Worm (Caenorhabditis elegans) whole organism, L1 larva: ENCODE results near the gene nhr-128.

Experiments used
- C04F5.9 ChIP-seq: sonication (generic microtip); optimal IDR thresholded peaks from 2 replicates; lab custom pipeline; 2016; ENCODE audit warnings: missing genetic modification characterization, missing compliant biosample characterization
- C34B4.2 ChIP-seq: sonication (generic microtip); optimal IDR thresholded peaks from 2 replicates; lab custom pipeline; 2017; ENCODE audit warnings: mild to moderate bottlenecking, missing genetic modification characterization, missing compliant biosample characterization
- aly-2 ChIP-seq: fragments of 150-350 bp; optimal IDR thresholded peaks from 2 replicates; lab custom pipeline; 2014; ENCODE audit warnings: missing biosample characterization, missing genetic modification characterization
- ama-1 ChIP-seq: fragments of 150-350 bp; optimal IDR thresholded peaks from 2 replicates; lab custom pipeline; 2014
- blmp-1 ChIP-seq: fragments of 150-350 bp; optimal IDR thresholded peaks from 2 replicates; lab custom pipeline; 2014; ENCODE audit warnings: missing biosample characterization, missing genetic modification characterization
- ceh-8 ChIP-seq: fragments of 200-800 bp; sonication (Bioruptor generic); optimal IDR thresholded peaks from 2 replicates; lab custom pipeline; 2018; ENCODE audit warnings: mild to moderate bottlenecking, missing genetic modification characterization, moderate library complexity, missing compliant biosample characterization
- ceh-90 ChIP-seq: sonication (generic microtip); optimal IDR thresholded peaks from 2 replicates; lab custom pipeline; 2016; ENCODE audit warnings: missing genetic modification characterization, missing compliant biosample characterization
- ces-1 ChIP-seq: fragments of 150-350 bp; optimal IDR thresholded peaks from 2 replicates; lab custom pipeline; 2014; ENCODE audit warnings: missing biosample characterization, missing genetic modification reagents, missing genetic modification characterization
- dsc-1 ChIP-seq: sonication (generic microtip); optimal IDR thresholded peaks from 2 replicates; lab custom pipeline; 2016; ENCODE audit warnings: mild to moderate bottlenecking, missing genetic modification characterization, missing compliant biosample characterization
- efl-1 ChIP-seq, 4 experiments: fragments of 150-350 bp; optimal IDR thresholded peaks in 3 of 4; peaks in 1 of 4; 1 replicate in 1 of 4; 2 replicates in 3 of 4; lab custom pipeline; 2014; ENCODE audit warnings: missing biosample characterization in 2 of 4, missing genetic modification characterization in 2 of 4, missing genetic modification reagents in 2 of 4
- efl-3 ChIP-seq: fragments of 200-800 bp; sonication (Bioruptor generic); optimal IDR thresholded peaks from 2 replicates; lab custom pipeline; 2018; ENCODE audit warnings: mild to moderate bottlenecking, missing genetic modification characterization, missing compliant biosample characterization
- egl-27 ChIP-seq, 2 experiments: fragments of 150-350 bp in 1 of 2; sonication (generic microtip); optimal IDR thresholded peaks; 3 replicates each; lab custom pipeline; 2017 to 2018; ENCODE audit warnings: missing biosample characterization in 2 of 2, missing genetic modification characterization in 2 of 2, missing genetic modification reagents in 2 of 2
- elt-2 ChIP-seq: sonication (generic microtip); optimal IDR thresholded peaks from 2 replicates; lab custom pipeline; 2016; ENCODE audit warnings: missing genetic modification characterization, mild to moderate bottlenecking, inconsistent platforms, missing compliant biosample characterization, missing genetic modification reagents
- elt-3 ChIP-seq, 6 experiments: fragments of 150-350 bp in 1 of 6; sonication (generic microtip); optimal IDR thresholded peaks; 2 replicates each; lab custom pipeline; 2017 to 2018; ENCODE audit warnings: missing biosample characterization in 6 of 6, missing genetic modification characterization in 6 of 6, inconsistent platforms in 1 of 6
- fkh-10 ChIP-seq: sonication (generic microtip); optimal IDR thresholded peaks from 2 replicates; lab custom pipeline; 2017; ENCODE audit warnings: missing biosample characterization, missing genetic modification reagents, missing genetic modification characterization
- fkh-4 ChIP-seq: sonication (generic microtip); optimal IDR thresholded peaks from 2 replicates; lab custom pipeline; 2016; ENCODE audit warnings: missing compliant biosample characterization, missing genetic modification characterization, borderline replicate concordance
- irx-1 ChIP-seq: sonication (generic microtip); optimal IDR thresholded peaks from 2 replicates; lab custom pipeline; 2016; ENCODE audit warnings: missing genetic modification characterization, missing compliant biosample characterization
- jun-1 ChIP-seq: fragments of 150-350 bp; optimal IDR thresholded peaks from 2 replicates; lab custom pipeline; 2014; ENCODE audit warnings: missing biosample characterization, missing genetic modification reagents, missing genetic modification characterization
- lin-14 ChIP-seq: fragments of 200-800 bp; sonication (Bioruptor generic); optimal IDR thresholded peaks from 2 replicates; lab custom pipeline; 2018; ENCODE audit warnings: mild to moderate bottlenecking, missing genetic modification characterization, moderate library complexity, missing compliant biosample characterization
- lin-15B ChIP-seq: fragments of 150-350 bp; sonication (generic microtip); optimal IDR thresholded peaks from 3 replicates; lab custom pipeline; 2014; ENCODE audit warnings: missing biosample characterization, missing genetic modification characterization
- lin-35 ChIP-seq, 2 experiments: fragments of 150-350 bp; optimal IDR thresholded peaks; 2 replicates each; lab custom pipeline; 2014; ENCODE audit warnings: missing biosample characterization in 2 of 2, missing genetic modification characterization in 2 of 2, missing genetic modification reagents in 2 of 2
- lin-39 ChIP-seq: fragments of 150-350 bp; optimal IDR thresholded peaks from 2 replicates; lab custom pipeline; 2014; ENCODE audit warnings: missing biosample characterization, missing genetic modification reagents, missing genetic modification characterization
- lsy-2 ChIP-seq, 2 experiments: fragments of 150-350 bp; optimal IDR thresholded peaks; 2 replicates each; lab custom pipeline; 2014; ENCODE audit warnings: missing biosample characterization in 2 of 2, missing genetic modification characterization in 2 of 2
- nhr-11 ChIP-seq: fragments of 150-350 bp; optimal IDR thresholded peaks from 2 replicates; lab custom pipeline; 2014; ENCODE audit warnings: missing biosample characterization, missing genetic modification characterization
- nhr-85 ChIP-seq: sonication (generic microtip); peaks from one replicate; lab custom pipeline; 2016; ENCODE audit warnings: missing genetic modification characterization, inconsistent platforms, missing compliant biosample characterization
- pag-3 ChIP-seq: sonication (generic microtip); optimal IDR thresholded peaks from 2 replicates; lab custom pipeline; 2017; ENCODE audit warnings: missing genetic modification characterization, mild to moderate bottlenecking, missing compliant biosample characterization, antibody characterized with exemption, borderline replicate concordance; ENCODE audit not compliant: insufficient read depth
- skn-1 ChIP-seq: fragments of 150-350 bp; optimal IDR thresholded peaks from 2 replicates; lab custom pipeline; 2014; ENCODE audit warnings: missing biosample characterization, missing genetic modification characterization
- snpc-4 ChIP-seq: fragments of 150-350 bp; optimal IDR thresholded peaks from 2 replicates; lab custom pipeline; 2014; ENCODE audit warnings: missing biosample characterization, missing genetic modification characterization
- sox-4 ChIP-seq: sonication (generic microtip); optimal IDR thresholded peaks from 2 replicates; lab custom pipeline; 2016; ENCODE audit warnings: missing genetic modification characterization, missing compliant biosample characterization
- sup-37 ChIP-seq: fragments of 200-800 bp; sonication (Bioruptor generic); optimal IDR thresholded peaks from 2 replicates; lab custom pipeline; 2018; ENCODE audit warnings: mild to moderate bottlenecking, missing genetic modification characterization, missing compliant biosample characterization
- unc-62 ChIP-seq: fragments of 150-350 bp; optimal IDR thresholded peaks from 2 replicates; lab custom pipeline; 2014; ENCODE audit warnings: missing biosample characterization, missing genetic modification reagents, missing genetic modification characterization
- vab-15 ChIP-seq: sonication (generic microtip); optimal IDR thresholded peaks from 2 replicates; lab custom pipeline; 2017; ENCODE audit warnings: missing genotype, mild to moderate bottlenecking, missing genetic modification characterization, missing compliant biosample characterization
- zip-4 ChIP-seq: fragments of 200-800 bp; sonication (Bioruptor generic); optimal IDR thresholded peaks from 2 replicates; lab custom pipeline; 2018; ENCODE audit warnings: mild to moderate bottlenecking, missing genetic modification characterization, moderate library complexity, missing compliant biosample characterization
- ztf-11 ChIP-seq, 2 experiments: sonication (generic microtip); optimal IDR thresholded peaks; 2 replicates each; lab custom pipeline; 2016 to 2017; ENCODE audit warnings: missing genetic modification characterization in 2 of 2, missing biosample characterization in 1 of 2, missing compliant biosample characterization in 1 of 2

Gene nhr-128

ce11 chrV:2199594-2199993 lies 22.3 kb upstream of the nhr-128 start:
- TF ChIP-seq snpc-4 (tag; lab: Kevin White, UChicago), result peak; percentile 26
- no peak for TF ChIP-seq ces-1 (GFP tag; lab: Kevin White, UChicago)

- no peak for TF ChIP-seq ama-1 (lab: Kevin White, UChicago)
- no peak for TF ChIP-seq lin-14
- no peak for TF ChIP-seq elt-3 (tag; optimal IDR thresholded peaks at IDR 0.05; lab: Kevin White, UChicago)
- no peak for TF ChIP-seq ceh-90 (tag; lab: Kevin White, UChicago)
- TF ChIP-seq vab-15, result no peak
- TF ChIP-seq pag-3 (tag; lab: Kevin White, UChicago), result no peak
Measured at ce11 chrV:2200402-2200801, 21.5 kb upstream of the nhr-128 start.

ce11 chrV:2201240-2201639 lies 20.6 kb upstream of the nhr-128 start, which contains the start of gene cyp-32B1:
Gene cyp-32B1, minus strand, starts transcription at chrV:2201415.
- peak; percentile 34 for TF ChIP-seq elt-2 (tag; lab: Kevin White, UChicago)
- peak in 1 of 2 experiments; percentile 5 for TF ChIP-seq lin-35 (GFP tag; optimal IDR thresholded peaks at IDR 0.05; lab: Kevin White, UChicago)
- TF ChIP-seq nhr-11, result no peak

- TF ChIP-seq fkh-4 (tag; lab: Kevin White, UChicago), result peak; percentile 71
- TF ChIP-seq fkh-10 (GFP tag; lab: Kevin White, UChicago), result no peak
- peak; percentile 91 for TF ChIP-seq dsc-1 (tag; lab: Kevin White, UChicago)
Measured at ce11 chrV:2204080-2204479, 17.8 kb upstream of the nhr-128 start, which contains the start of gene cyp-33C12. Gene cyp-33C12, minus strand, starts transcription at chrV:2204400.

- TF ChIP-seq lin-35 (GFP tag; optimal IDR thresholded peaks at IDR 0.05; lab: Kevin White, UChicago) (no peak), nhr-85 (tag; lab: Kevin White, UChicago) (no peak), aly-2 (tag; lab: Kevin White, UChicago) (no peak), C04F5.9 (tag; lab: Kevin White, UChicago) (no peak), zip-4 (GFP tag; lab: Kevin White, UChicago) (no peak), lsy-2 (tag; optimal IDR thresholded peaks at IDR 0.05; lab: Kevin White, UChicago) (no peak), lin-15B (tag; lab: Kevin White, UChicago) (no peak), lin-14 (no peak), lin-39 (tag; lab: Kevin White, UChicago) (no peak)
Measured at ce11 chrV:2206181-2206580, 15.7 kb upstream of the nhr-128 start, which contains the start of gene srt-40. Gene srt-40, minus strand, starts transcription at chrV:2206281.

- TF ChIP-seq ceh-8 (no peak), egl-27 (tag; optimal IDR thresholded peaks at IDR 0.05; lab: Kevin White, UChicago) (no peak), efl-1 (optimal IDR thresholded peaks at IDR 0.05; lab: Kevin White, UChicago) (no peak), efl-1 (GFP tag; optimal IDR thresholded peaks at IDR 0.05 in 1 of 2; lab: Kevin White, UChicago) (no peak), sup-37 (GFP tag; lab: Kevin White, UChicago) (no peak), efl-3 (GFP tag; lab: Kevin White, UChicago) (no peak), unc-62 (GFP tag; lab: Kevin White, UChicago) (no peak), snpc-4 (tag; lab: Kevin White, UChicago) (no peak), ceh-90 (tag; lab: Kevin White, UChicago) (no peak), blmp-1 (no peak), jun-1 (tag; lab: Kevin White, UChicago) (no peak), skn-1 (tag; lab: Kevin White, UChicago) (no peak), C34B4.2 (tag; lab: Kevin White, UChicago) (no peak), sox-4 (tag; lab: Kevin White, UChicago) (no peak), lin-14 (no peak), irx-1 (no peak), ztf-11 (tag; optimal IDR thresholded peaks at IDR 0.05; lab: Kevin White, UChicago) (no peak), nhr-11 (no peak)
Measured at ce11 chrV:2206801-2207200, 15.1 kb upstream of the nhr-128 start, which contains the start of gene svh-11. Gene svh-11, plus strand, starts transcription at chrV:2207101.
